Fruit fly (Drosophila melanogaster) whole organism, adult: ENCODE data around the gene Cpr64Aa.

ENCODE experiments used
- CG11617 ChIP-seq: fragments of 200-800 bp; sonication (Bioruptor generic); optimal IDR thresholded peaks from 2 replicates; lab custom pipeline; 2017; ENCODE audit warnings: mild to moderate bottlenecking, missing biosample characterization, missing genetic modification reagents, missing genetic modification characterization
- CG12768 ChIP-seq: fragments of 200-800 bp; sonication (Bioruptor generic); optimal IDR thresholded peaks from 2 replicates; lab custom pipeline; 2017; ENCODE audit warnings: missing biosample characterization, missing genetic modification characterization, mild to moderate bottlenecking, moderate library complexity, missing genetic modification reagents
- CG14711 ChIP-seq: fragments of 200-800 bp; sonication (Bioruptor generic); optimal IDR thresholded peaks from 2 replicates; lab custom pipeline; 2018; ENCODE audit warnings: missing biosample characterization, mild to moderate bottlenecking, missing genetic modification characterization, moderate library complexity
- CG1620 ChIP-seq: fragments of 200-800 bp; sonication (Bioruptor generic); optimal IDR thresholded peaks from 2 replicates; lab custom pipeline; 2016; ENCODE audit warnings: missing biosample characterization, missing genetic modification characterization
- CG33017 ChIP-seq: fragments of 200-800 bp; sonication (Bioruptor generic); optimal IDR thresholded peaks from 2 replicates; lab custom pipeline; 2018; ENCODE audit warnings: missing biosample characterization, mild to moderate bottlenecking, missing genetic modification characterization, moderate library complexity
- CG5204 ChIP-seq: fragments of 200-800 bp; sonication (Bioruptor generic); optimal IDR thresholded peaks from 2 replicates; lab custom pipeline; 2016; ENCODE audit warnings: missing biosample characterization, missing genetic modification characterization
- CG7045 ChIP-seq: fragments of 200-800 bp; sonication (Bioruptor generic); optimal IDR thresholded peaks from 2 replicates; lab custom pipeline; 2017; ENCODE audit warnings: missing biosample characterization, mild to moderate bottlenecking, missing genetic modification characterization
- CG7101 ChIP-seq: fragments of 200-800 bp; sonication (Bioruptor generic); optimal IDR thresholded peaks from 2 replicates; lab custom pipeline; 2018; ENCODE audit warnings: missing biosample characterization, mild to moderate bottlenecking, missing genetic modification characterization, moderate library complexity
- Clk ChIP-seq: fragments of 200-800 bp; sonication (Bioruptor generic); optimal IDR thresholded peaks from 2 replicates; lab custom pipeline; 2017; ENCODE audit warnings: missing biosample characterization, missing genetic modification characterization
- Crg-1 ChIP-seq: fragments of 200-800 bp; sonication (Bioruptor generic); optimal IDR thresholded peaks from 2 replicates; lab custom pipeline; 2016; ENCODE audit warnings: missing biosample characterization, missing genetic modification characterization
- Hr96 ChIP-seq: fragments of 200-800 bp; sonication (Bioruptor generic); optimal IDR thresholded peaks from 2 replicates; lab custom pipeline; 2016; ENCODE audit warnings: missing biosample characterization, missing genetic modification characterization
- Mnt ChIP-seq: fragments of 200-800 bp; sonication (Bioruptor generic); optimal IDR thresholded peaks from 2 replicates; lab custom pipeline; 2016; ENCODE audit warnings: missing biosample characterization, mild to moderate bottlenecking, missing genetic modification characterization
- bab1 ChIP-seq: fragments of 200-800 bp; sonication (Bioruptor generic); optimal IDR thresholded peaks from 3 replicates; lab custom pipeline; 2019; ENCODE audit warnings: missing biosample characterization, mild to moderate bottlenecking, missing genetic modification characterization, moderate library complexity
- cic ChIP-seq: fragments of 200-800 bp; sonication (Bioruptor generic); optimal IDR thresholded peaks from 2 replicates; lab custom pipeline; 2017; ENCODE audit warnings: missing biosample characterization, mild to moderate bottlenecking, missing genetic modification characterization, moderate library complexity
- cnc ChIP-seq, 2 experiments: fragments of >200 bp; optimal IDR thresholded peaks; 2 replicates each; lab custom pipeline; 2017
- kay ChIP-seq: fragments of 200-800 bp; sonication (Bioruptor generic); peaks from one replicate; lab custom pipeline; 2016; ENCODE audit warnings: missing biosample characterization, missing genetic modification characterization, borderline replicate concordance
- ovo ChIP-seq: fragments of 200-800 bp; sonication (Bioruptor generic); optimal IDR thresholded peaks from 2 replicates; lab custom pipeline; 2016; ENCODE audit warnings: missing biosample characterization, missing genetic modification characterization
- pad ChIP-seq: fragments of 200-800 bp; sonication (Bioruptor generic); optimal IDR thresholded peaks from 3 replicates; lab custom pipeline; 2017; ENCODE audit warnings: missing biosample characterization, missing genetic modification characterization, mild to moderate bottlenecking, moderate library complexity, missing genetic modification reagents
- tj ChIP-seq: fragments of 200-800 bp; sonication (Bioruptor generic); optimal IDR thresholded peaks from 3 replicates; lab custom pipeline; 2017; ENCODE audit warnings: missing biosample characterization, mild to moderate bottlenecking, missing genetic modification characterization, moderate library complexity
- toe ChIP-seq: fragments of 200-800 bp; sonication (Bioruptor generic); optimal IDR thresholded peaks from 2 replicates; lab custom pipeline; 2016; ENCODE audit warnings: missing biosample characterization, missing genetic modification characterization

Gene Cpr64Aa

dm6 chr3L:4204239-4204638 is 4.7 kb downstream of the Cpr64Aa start, which contains the start of gene CG15005:
Gene CG15005 (minus strand): TSS chr3L:4204339.
- no peak for TF ChIP-seq ovo
- TF ChIP-seq cic (GFP tag; lab: Kevin White, UChicago): no peak
- TF ChIP-seq Clk (GFP tag; lab: Kevin White, UChicago): no peak
- TF ChIP-seq CG5204: no peak
- no peak for TF ChIP-seq Mnt (GFP tag; lab: Kevin White, UChicago)
- no peak for TF ChIP-seq kay (GFP tag; lab: Kevin White, UChicago)

dm6 chr3L:4193730-4194649 is 15.0 kb downstream of the Cpr64Aa start, which contains the start of gene CG43367:
Gene CG43367 (plus strand): TSS chr3L:4193993.
- TF ChIP-seq CG33017 (tag; lab: Kevin White, UChicago): no peak
- TF ChIP-seq CG7101: peak; percentile 0
- no peak for TF ChIP-seq CG5204
- peak; percentile 25 for TF ChIP-seq pad (GFP tag; lab: Kevin White, UChicago)
- TF ChIP-seq bab1 (GFP tag; lab: Kevin White, UChicago): peak; percentile 26
- no peak for TF ChIP-seq cnc (optimal IDR thresholded peaks at IDR 0.05; lab: Kevin White, UChicago)
- no peak for TF ChIP-seq Hr96 (GFP tag; lab: Kevin White, UChicago)
- no peak for TF ChIP-seq CG14711 (tag; lab: Kevin White, UChicago)
- TF ChIP-seq Crg-1: peak; percentile 19
- no peak for TF ChIP-seq CG12768
- no peak for TF ChIP-seq cic (GFP tag; lab: Kevin White, UChicago)
- TF ChIP-seq tj (GFP tag; lab: Kevin White, UChicago): peak; percentile 5
- no peak for TF ChIP-seq Mnt (GFP tag; lab: Kevin White, UChicago)
- TF ChIP-seq Clk (GFP tag; lab: Kevin White, UChicago): no peak
- TF ChIP-seq CG11617 (GFP tag; lab: Kevin White, UChicago): no peak
- peak; percentile 51 for TF ChIP-seq CG1620 (GFP tag; lab: Kevin White, UChicago)
- TF ChIP-seq CG7045 (GFP tag; lab: Kevin White, UChicago): no peak
- TF ChIP-seq kay (GFP tag; lab: Kevin White, UChicago): peak; percentile 59
- no peak for TF ChIP-seq ovo
- TF ChIP-seq toe (GFP tag; lab: Kevin White, UChicago): no peak

- TF ChIP-seq bab1 (GFP tag; lab: Kevin White, UChicago): no peak
- TF ChIP-seq Crg-1: no peak
- TF ChIP-seq CG7101: no peak
- TF ChIP-seq CG14711 (tag; lab: Kevin White, UChicago): no peak
- TF ChIP-seq kay (GFP tag; lab: Kevin White, UChicago): no peak
- TF ChIP-seq CG12768: no peak
- no peak for TF ChIP-seq Hr96 (GFP tag; lab: Kevin White, UChicago)
- TF ChIP-seq CG33017 (tag; lab: Kevin White, UChicago): no peak
- TF ChIP-seq ovo: no peak
Measured at dm6 chr3L:4187930-4188523, 21.0 kb downstream of the Cpr64Aa start, which contains the start of the genes Teh2 and tipE. Gene Teh2 (minus strand): TSS chr3L:4188023. Gene tipE (plus strand): TSS chr3L:4188499.

dm6 chr3L:4186659-4187058 is 22.3 kb downstream of the Cpr64Aa start, which contains the start of gene VhaM9.7-c:
Gene VhaM9.7-c (minus strand): TSS chr3L:4186865.
- TF ChIP-seq tj (GFP tag; lab: Kevin White, UChicago) (no peak), pad (GFP tag; lab: Kevin White, UChicago) (peak; percentile 55), bab1 (GFP tag; lab: Kevin White, UChicago) (peak; percentile 18), Hr96 (GFP tag; lab: Kevin White, UChicago) (peak; percentile 55), toe (GFP tag; lab: Kevin White, UChicago) (peak; percentile 44), cnc (optimal IDR thresholded peaks at IDR 0.05; lab: Kevin White, UChicago) (no peak), Clk (GFP tag; lab: Kevin White, UChicago) (no peak), CG33017 (tag; lab: Kevin White, UChicago) (peak; percentile 10), Crg-1 (peak; percentile 73), CG7045 (GFP tag; lab: Kevin White, UChicago) (peak; percentile 46), cic (GFP tag; lab: Kevin White, UChicago) (no peak), CG14711 (tag; lab: Kevin White, UChicago) (peak; percentile 50), Mnt (GFP tag; lab: Kevin White, UChicago) (peak; percentile 47), CG12768 (peak; percentile 46), CG1620 (GFP tag; lab: Kevin White, UChicago) (peak; percentile 78), CG5204 (peak; percentile 48), ovo (no peak), kay (GFP tag; lab: Kevin White, UChicago) (no peak), CG7101 (peak; percentile 70), CG11617 (GFP tag; lab: Kevin White, UChicago) (no peak)

- peak; percentile 85 for TF ChIP-seq Mnt (GFP tag; lab: Kevin White, UChicago)
- no peak for TF ChIP-seq CG7101
- TF ChIP-seq cic (GFP tag; lab: Kevin White, UChicago): peak; percentile 74
- TF ChIP-seq pad (GFP tag; lab: Kevin White, UChicago): no peak
Measured at dm6 chr3L:4185259-4185658, 23.7 kb downstream of the Cpr64Aa start.
